Worm (Caenorhabditis elegans) whole organism, L1 larva: ENCODE data around the gene R166.2.

Source experiments
- C04F5.9 ChIP-seq: sonication (generic microtip); optimal IDR thresholded peaks from 2 replicates; lab custom pipeline; 2016; ENCODE audit warnings: missing genetic modification characterization, missing compliant biosample characterization
- C16A3.4 ChIP-seq: fragments of 150-350 bp; optimal IDR thresholded peaks from 2 replicates; lab custom pipeline; 2014; ENCODE audit warnings: missing biosample characterization, missing genetic modification characterization
- alr-1 ChIP-seq: fragments of 200-800 bp; sonication (Bioruptor generic); optimal IDR thresholded peaks from 2 replicates; lab custom pipeline; 2018; ENCODE audit warnings: borderline replicate concordance, mild to moderate bottlenecking, missing genetic modification characterization, missing compliant biosample characterization
- aly-2 ChIP-seq: fragments of 150-350 bp; optimal IDR thresholded peaks from 2 replicates; lab custom pipeline; 2014; ENCODE audit warnings: missing biosample characterization, missing genetic modification characterization
- ama-1 ChIP-seq: fragments of 150-350 bp; optimal IDR thresholded peaks from 2 replicates; lab custom pipeline; 2014
- blmp-1 ChIP-seq: fragments of 150-350 bp; optimal IDR thresholded peaks from 2 replicates; lab custom pipeline; 2014; ENCODE audit warnings: missing biosample characterization, missing genetic modification characterization
- ceh-8 ChIP-seq: fragments of 200-800 bp; sonication (Bioruptor generic); optimal IDR thresholded peaks from 2 replicates; lab custom pipeline; 2018; ENCODE audit warnings: mild to moderate bottlenecking, missing genetic modification characterization, moderate library complexity, missing compliant biosample characterization
- dpl-1 ChIP-seq, 3 experiments: fragments of 150-350 bp in 2 of 3; sonication (generic microtip) in 1 of 3; optimal IDR thresholded peaks; 2 replicates each; lab custom pipeline; 2014 to 2017; ENCODE audit warnings: missing biosample characterization in 3 of 3, missing genetic modification characterization in 3 of 3, missing genetic modification reagents in 3 of 3
- dsc-1 ChIP-seq: sonication (generic microtip); optimal IDR thresholded peaks from 2 replicates; lab custom pipeline; 2016; ENCODE audit warnings: mild to moderate bottlenecking, missing genetic modification characterization, missing compliant biosample characterization
- efl-1 ChIP-seq, 4 experiments: fragments of 150-350 bp; optimal IDR thresholded peaks in 3 of 4; peaks in 1 of 4; 1 replicate in 1 of 4; 2 replicates in 3 of 4; lab custom pipeline; 2014; ENCODE audit warnings: missing biosample characterization in 2 of 4, missing genetic modification characterization in 2 of 4, missing genetic modification reagents in 2 of 4
- egl-13 ChIP-seq: sonication (generic microtip); optimal IDR thresholded peaks from 2 replicates; lab custom pipeline; 2016; ENCODE audit warnings: missing genotype, missing genetic modification reagents, missing genetic modification characterization, missing compliant biosample characterization
- egl-27 ChIP-seq, 2 experiments: fragments of 150-350 bp in 1 of 2; sonication (generic microtip); optimal IDR thresholded peaks; 3 replicates each; lab custom pipeline; 2017 to 2018; ENCODE audit warnings: missing biosample characterization in 2 of 2, missing genetic modification characterization in 2 of 2, missing genetic modification reagents in 2 of 2
- elt-2 ChIP-seq: sonication (generic microtip); optimal IDR thresholded peaks from 2 replicates; lab custom pipeline; 2016; ENCODE audit warnings: missing genetic modification characterization, mild to moderate bottlenecking, inconsistent platforms, missing compliant biosample characterization, missing genetic modification reagents
- fkh-10 ChIP-seq: sonication (generic microtip); optimal IDR thresholded peaks from 2 replicates; lab custom pipeline; 2017; ENCODE audit warnings: missing biosample characterization, missing genetic modification reagents, missing genetic modification characterization
- fkh-8 ChIP-seq: sonication (generic microtip); optimal IDR thresholded peaks from 2 replicates; lab custom pipeline; 2016; ENCODE audit warnings: mild to moderate bottlenecking, missing genetic modification characterization, missing compliant biosample characterization
- fos-1 ChIP-seq: fragments of 150-350 bp; optimal IDR thresholded peaks from 2 replicates; lab custom pipeline; 2014; ENCODE audit warnings: missing biosample characterization, missing genetic modification characterization
- grh-1 ChIP-seq: fragments of 200-800 bp; sonication (Bioruptor generic); IDR thresholded peaks from 2 replicates; pipeline ENCODE4 v1.3.6; 2022; ENCODE audit warnings: missing genetic modification reagents, missing genetic modification characterization, missing compliant biosample characterization
- hlh-17 ChIP-seq: fragments of 200-800 bp; sonication (Bioruptor generic); optimal IDR thresholded peaks from 2 replicates; lab custom pipeline; 2018; ENCODE audit warnings: missing genetic modification characterization, mild to moderate bottlenecking, missing compliant biosample characterization, moderate library complexity, borderline replicate concordance
- hlh-4 ChIP-seq: sonication (generic microtip); optimal IDR thresholded peaks from 2 replicates; lab custom pipeline; 2016; ENCODE audit warnings: mild to moderate bottlenecking, missing genetic modification characterization, missing compliant biosample characterization
- isw-1 ChIP-seq: fragments of 200-800 bp; sonication (Bioruptor generic); IDR thresholded peaks from 2 replicates; pipeline ENCODE4 v1.3.6; 2022; ENCODE audit warnings: missing genetic modification characterization, missing compliant biosample characterization
- jun-1 ChIP-seq: fragments of 150-350 bp; optimal IDR thresholded peaks from 2 replicates; lab custom pipeline; 2014; ENCODE audit warnings: missing biosample characterization, missing genetic modification reagents, missing genetic modification characterization
- lin-13 ChIP-seq: fragments of 150-350 bp; optimal IDR thresholded peaks from 2 replicates; lab custom pipeline; 2014; ENCODE audit warnings: missing biosample characterization, missing genetic modification reagents, missing genetic modification characterization
- lin-35 ChIP-seq, 2 experiments: fragments of 150-350 bp; optimal IDR thresholded peaks; 2 replicates each; lab custom pipeline; 2014; ENCODE audit warnings: missing biosample characterization in 2 of 2, missing genetic modification characterization in 2 of 2, missing genetic modification reagents in 2 of 2
- lsy-2 ChIP-seq, 2 experiments: fragments of 150-350 bp; optimal IDR thresholded peaks; 2 replicates each; lab custom pipeline; 2014; ENCODE audit warnings: missing biosample characterization in 2 of 2, missing genetic modification characterization in 2 of 2
- mef-2 ChIP-seq: fragments of 150-350 bp; optimal IDR thresholded peaks from 2 replicates; lab custom pipeline; 2014; ENCODE audit warnings: missing biosample characterization, missing genetic modification characterization
- nhr-11 ChIP-seq: fragments of 150-350 bp; optimal IDR thresholded peaks from 2 replicates; lab custom pipeline; 2014; ENCODE audit warnings: missing biosample characterization, missing genetic modification characterization
- nhr-19 ChIP-seq: fragments of 200-800 bp; sonication (Bioruptor generic); conservative IDR thresholded peaks from 2 replicates; pipeline ENCODE4 v1.3.6; 2022; ENCODE audit warnings: missing genetic modification characterization, missing compliant biosample characterization
- nhr-71 ChIP-seq: sonication (generic microtip); optimal IDR thresholded peaks from 2 replicates; lab custom pipeline; 2016; ENCODE audit warnings: mild to moderate bottlenecking, missing genetic modification characterization, moderate library complexity, missing compliant biosample characterization
- nhr-77 ChIP-seq: fragments of 150-350 bp; optimal IDR thresholded peaks from 2 replicates; lab custom pipeline; 2014; ENCODE audit warnings: missing biosample characterization, missing genetic modification characterization
- nhr-90 ChIP-seq: sonication (generic microtip); optimal IDR thresholded peaks from 2 replicates; lab custom pipeline; 2016; ENCODE audit warnings: mild to moderate bottlenecking, missing genetic modification characterization, missing compliant biosample characterization; ENCODE audit not compliant: poor library complexity
- pax-3 ChIP-seq: fragments of 200-800 bp; sonication (Bioruptor generic); optimal IDR thresholded peaks from 2 replicates; lab custom pipeline; 2018; ENCODE audit warnings: mild to moderate bottlenecking, missing genetic modification characterization, moderate library complexity, missing compliant biosample characterization
- rnt-1 ChIP-seq: sonication (generic microtip); optimal IDR thresholded peaks from 2 replicates; lab custom pipeline; 2016; ENCODE audit warnings: mild to moderate bottlenecking, missing genetic modification characterization, moderate library complexity, missing compliant biosample characterization
- skn-1 ChIP-seq: fragments of 150-350 bp; optimal IDR thresholded peaks from 2 replicates; lab custom pipeline; 2014; ENCODE audit warnings: missing biosample characterization, missing genetic modification characterization
- snpc-4 ChIP-seq: fragments of 150-350 bp; optimal IDR thresholded peaks from 2 replicates; lab custom pipeline; 2014; ENCODE audit warnings: missing biosample characterization, missing genetic modification characterization
- snu-23 ChIP-seq: sonication (generic microtip); optimal IDR thresholded peaks from 2 replicates; lab custom pipeline; 2016; ENCODE audit warnings: missing genetic modification characterization, missing compliant biosample characterization
- sup-37 ChIP-seq: fragments of 200-800 bp; sonication (Bioruptor generic); optimal IDR thresholded peaks from 2 replicates; lab custom pipeline; 2018; ENCODE audit warnings: mild to moderate bottlenecking, missing genetic modification characterization, missing compliant biosample characterization
- swsn-7 ChIP-seq: sonication (generic microtip); optimal IDR thresholded peaks from 2 replicates; lab custom pipeline; 2016; ENCODE audit warnings: missing genetic modification characterization, missing compliant biosample characterization
- unc-30 ChIP-seq: sonication (generic microtip); optimal IDR thresholded peaks from 2 replicates; lab custom pipeline; 2017; ENCODE audit warnings: missing biosample characterization, missing genetic modification characterization
- unc-98 ChIP-seq: fragments of 200-800 bp; sonication (Bioruptor generic); IDR thresholded peaks from 2 replicates; pipeline ENCODE4 v1.3.6; 2022; ENCODE audit warnings: missing genetic modification characterization, missing compliant biosample characterization
- vab-15 ChIP-seq: sonication (generic microtip); optimal IDR thresholded peaks from 2 replicates; lab custom pipeline; 2017; ENCODE audit warnings: missing genotype, mild to moderate bottlenecking, missing genetic modification characterization, missing compliant biosample characterization
- ztf-11 ChIP-seq, 2 experiments: sonication (generic microtip); optimal IDR thresholded peaks; 2 replicates each; lab custom pipeline; 2016 to 2017; ENCODE audit warnings: missing genetic modification characterization in 2 of 2, missing biosample characterization in 1 of 2, missing compliant biosample characterization in 1 of 2

The R166.2 gene

DNA sequence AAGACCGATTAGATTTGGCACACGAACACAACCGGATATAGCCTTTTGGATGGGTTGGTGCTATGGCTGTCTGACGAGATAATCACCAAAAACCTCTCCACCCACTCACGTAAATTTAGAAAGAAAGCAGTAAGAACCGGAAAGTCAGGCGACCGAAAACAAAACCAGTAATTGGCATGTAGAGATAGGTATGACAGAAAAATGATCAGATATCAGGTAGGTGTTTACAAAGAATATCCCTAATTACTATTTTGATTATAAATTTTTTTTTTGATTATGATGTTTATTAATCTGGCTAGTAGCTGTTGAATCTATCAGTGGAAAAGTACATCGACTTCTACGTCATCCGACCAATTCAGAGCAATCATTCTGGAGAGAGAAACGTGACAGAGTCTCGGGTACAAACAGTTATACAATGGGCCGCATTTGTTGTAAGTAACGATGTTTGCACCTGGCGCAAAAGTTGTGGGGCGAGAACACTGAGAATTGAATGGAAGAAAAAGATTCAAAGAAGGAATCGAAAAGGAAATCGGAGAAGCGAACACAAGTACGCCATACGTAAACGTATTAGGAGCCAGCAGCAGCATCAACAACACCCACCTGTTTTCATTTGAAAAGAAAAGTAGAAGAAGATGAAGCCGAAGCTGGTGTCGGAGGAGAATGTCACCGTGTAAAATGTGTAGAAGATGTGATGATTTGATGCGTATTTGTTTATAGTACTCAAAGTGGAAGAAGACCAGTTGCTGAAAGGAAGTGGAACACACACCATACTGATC, 13.6 kb upstream of the R166.2 start (continued):
- TF ChIP-seq nhr-77 (tag; lab: Kevin White, UChicago) = no peak
- no peak for TF ChIP-seq sup-37 (GFP tag; lab: Kevin White, UChicago)
- TF ChIP-seq unc-98 = no peak
- TF ChIP-seq swsn-7 (tag; lab: Kevin White, UChicago) = peak; percentile 23
- TF ChIP-seq lsy-2 (tag; optimal IDR thresholded peaks at IDR 0.05; lab: Kevin White, UChicago) = peak; percentile 14 to 26
- peak; percentile 28 for TF ChIP-seq blmp-1 (tag; lab: Kevin White, UChicago)
- TF ChIP-seq lin-13 (GFP tag; lab: Kevin White, UChicago) = no peak
- TF ChIP-seq efl-1 (optimal IDR thresholded peaks at IDR 0.05; lab: Kevin White, UChicago) = no peak
- TF ChIP-seq efl-1 (GFP tag; optimal IDR thresholded peaks at IDR 0.05 in 1 of 2; lab: Kevin White, UChicago) = peak in 1 of 2 experiments; percentile 16
- no peak for TF ChIP-seq nhr-11 (tag; lab: Kevin White, UChicago)
- TF ChIP-seq rnt-1 (tag; lab: Kevin White, UChicago) = no peak
- no peak for TF ChIP-seq pax-3
- peak; percentile 9 for TF ChIP-seq elt-2 (tag; lab: Kevin White, UChicago)
- peak; percentile 69 for TF ChIP-seq fkh-8 (tag; lab: Kevin White, UChicago)
- TF ChIP-seq snu-23 (GFP tag; lab: Kevin White, UChicago) = peak; percentile 12
- TF ChIP-seq jun-1 (tag; lab: Kevin White, UChicago) = no peak
- no peak for TF ChIP-seq vab-15
- no peak for TF ChIP-seq snpc-4 (tag; lab: Kevin White, UChicago)
- no peak for TF ChIP-seq unc-30 (tag; lab: Kevin White, UChicago)
- no peak for TF ChIP-seq fkh-10 (GFP tag; lab: Kevin White, UChicago)
- TF ChIP-seq C16A3.4 (tag; lab: Kevin White, UChicago) = no peak
- TF ChIP-seq ama-1 = peak; percentile 25
- TF ChIP-seq egl-13 (tag; lab: Kevin White, UChicago) = no peak
- TF ChIP-seq nhr-71 = peak; percentile 58
- no peak for TF ChIP-seq C04F5.9 (tag; lab: Kevin White, UChicago)
- TF ChIP-seq grh-1 (GFP tag; lab: Robert Waterston, UW) = peak; percentile 57; the same call in 1 of the 2 replicates
- no peak for TF ChIP-seq ztf-11 (tag; optimal IDR thresholded peaks at IDR 0.05; lab: Kevin White, UChicago)
- TF ChIP-seq fos-1 (tag; lab: Kevin White, UChicago) = no peak
- 0 out of 2 replicates have a peak, but pooled peaks have one; percentile 19 for TF ChIP-seq nhr-19
- peak; percentile 5 for TF ChIP-seq skn-1 (tag; lab: Kevin White, UChicago)
- peak; percentile 63 for TF ChIP-seq ceh-8
- TF ChIP-seq dpl-1 (GFP tag; optimal IDR thresholded peaks at IDR 0.05; lab: Kevin White, UChicago) = no peak
- no peak for TF ChIP-seq alr-1 (tag; lab: Kevin White, UChicago)
- TF ChIP-seq nhr-90 = peak; percentile 47
- TF ChIP-seq hlh-17 (GFP tag; lab: Kevin White, UChicago) = no peak
- no peak for TF ChIP-seq egl-27 (tag; optimal IDR thresholded peaks at IDR 0.05; lab: Kevin White, UChicago)
- TF ChIP-seq isw-1 (GFP tag; lab: Robert Waterston, UW) = no peak
- peak; percentile 32 for TF ChIP-seq dsc-1 (tag; lab: Kevin White, UChicago)
- TF ChIP-seq aly-2 (tag; lab: Kevin White, UChicago) = no peak
- no peak for TF ChIP-seq lin-35 (GFP tag; optimal IDR thresholded peaks at IDR 0.05; lab: Kevin White, UChicago)
- TF ChIP-seq mef-2 (tag; lab: Kevin White, UChicago) = no peak
- no peak for TF ChIP-seq hlh-4 (tag; lab: Kevin White, UChicago)
